Worm (Caenorhabditis elegans) whole organism, early embryonic: Measurements from ENCODE around the gene lpr-2.

Source experiments
- B0310.2 ChIP-seq: sonication (generic microtip); optimal IDR thresholded peaks from 2 replicates; lab custom pipeline; 2016; ENCODE audit warnings: mild to moderate bottlenecking, missing genetic modification characterization, missing compliant biosample characterization
- ceh-36 ChIP-seq: sonication (generic microtip); optimal IDR thresholded peaks from 2 replicates; lab custom pipeline; 2016; ENCODE audit warnings: missing genetic modification characterization, inconsistent platforms, missing compliant biosample characterization
- tbx-37 ChIP-seq: fragments of 200-800 bp; sonication (Bioruptor generic); conservative IDR thresholded peaks from 2 replicates; pipeline ENCODE4 v1.3.6; 2022; ENCODE audit warnings: missing genetic modification reagents, missing genetic modification characterization, missing compliant biosample characterization

- TF ChIP-seq tbx-37 (GFP tag; lab: Robert Waterston, UW) (no peak), ceh-36 (tag; lab: Kevin White, UChicago) (no peak), B0310.2 (tag; lab: Kevin White, UChicago) (no peak)
Observed at ce11 chrIV:11804053-11804452, 25.0 kb downstream of the lpr-2 start, which contains the start of gene H01G02.1.
